Fruit fly (Drosophila melanogaster) whole organism, prepupa: ENCODE data around the gene Jhbp2.
A peak's percentile ranks its signal among the peaks of the same experiment; 100 is the strongest.

Experiments
- CG34406 ChIP-seq: fragments of 200-800 bp; sonication (Bioruptor generic); optimal IDR thresholded peaks from 3 replicates; lab custom pipeline; 2016; ENCODE audit warnings: missing biosample characterization, missing genetic modification characterization
- CG7368 ChIP-seq: fragments of 200-800 bp; sonication (Bioruptor generic); optimal IDR thresholded peaks from 3 replicates; lab custom pipeline; 2016; ENCODE audit warnings: missing biosample characterization, missing genetic modification characterization
- CG8119 ChIP-seq: fragments of 200-800 bp; sonication (Bioruptor generic); IDR thresholded peaks from 3 replicates; pipeline ENCODE4 v1.3.6; 2022; ENCODE audit warnings: missing biosample characterization, missing genetic modification characterization
- CG9139 ChIP-seq: fragments of 200-800 bp; sonication (Bioruptor generic); optimal IDR thresholded peaks from 3 replicates; lab custom pipeline; 2017; ENCODE audit warnings: missing biosample characterization, mild to moderate bottlenecking, missing genetic modification characterization
- Eip93F ChIP-seq: fragments of 200-800 bp; sonication (Bioruptor generic); optimal IDR thresholded peaks from 2 replicates; lab custom pipeline; 2016; ENCODE audit warnings: missing biosample characterization, mild to moderate bottlenecking, missing genetic modification characterization
- Lpt ChIP-seq: fragments of 200-800 bp; sonication (Bioruptor generic); optimal IDR thresholded peaks from 3 replicates; lab custom pipeline; 2016; ENCODE audit warnings: missing biosample characterization, missing genetic modification characterization
- Met ChIP-seq: fragments of 200-800 bp; sonication (Bioruptor generic); optimal IDR thresholded peaks from 3 replicates; lab custom pipeline; 2016; ENCODE audit warnings: missing biosample characterization, missing genetic modification characterization
- OdsH ChIP-seq: fragments of 200-800 bp; sonication (Bioruptor generic); optimal IDR thresholded peaks from 3 replicates; lab custom pipeline; 2016; ENCODE audit warnings: missing biosample characterization, missing genetic modification characterization
- achi ChIP-seq: fragments of 200-800 bp; sonication (Bioruptor generic); optimal IDR thresholded peaks from 3 replicates; lab custom pipeline; 2016; ENCODE audit warnings: missing biosample characterization, missing genetic modification characterization
- cyc ChIP-seq: fragments of 200-800 bp; sonication (Bioruptor generic); optimal IDR thresholded peaks from 3 replicates; lab custom pipeline; 2016; ENCODE audit warnings: missing biosample characterization, missing genetic modification characterization
- vri ChIP-seq: fragments of 200-800 bp; sonication (Bioruptor generic); optimal IDR thresholded peaks from 3 replicates; lab custom pipeline; 2016; ENCODE audit warnings: missing biosample characterization, mild to moderate bottlenecking, missing genetic modification characterization

dm6 chr3R:4970415-4971140, 9.4 kb upstream of the Jhbp2 start:
- no peak for TF ChIP-seq Eip93F (GFP tag; lab: Kevin White, UChicago)
- TF ChIP-seq CG8119 (GFP tag; lab: Robert Waterston, UW): no peak
- no peak for TF ChIP-seq CG34406 (GFP tag; lab: Kevin White, UChicago)
- TF ChIP-seq OdsH (GFP tag; lab: Kevin White, UChicago): no peak
- no peak for TF ChIP-seq CG7368 (GFP tag; lab: Kevin White, UChicago)
- TF ChIP-seq CG9139: no peak
- no peak for TF ChIP-seq achi (GFP tag; lab: Kevin White, UChicago)
- no peak for TF ChIP-seq vri (GFP tag; lab: Kevin White, UChicago)
- peak; percentile 68 for TF ChIP-seq cyc (GFP tag; lab: Kevin White, UChicago)
- no peak for TF ChIP-seq Lpt
- TF ChIP-seq Met (GFP tag; lab: Kevin White, UChicago): no peak
